Worm (Caenorhabditis elegans): ENCODE results near the gene F47B8.5.

ce11 chrV:14364586-14365248 is 37.0 kb upstream of the F47B8.5 start:
- no peak for TF ChIP-seq nhr-71 (tag; optimal IDR thresholded peaks at IDR 0.05)
- no peak for TF ChIP-seq mep-1 (tag; optimal IDR thresholded peaks at IDR 0.05)
- TF ChIP-seq lsy-2 (tag; optimal IDR thresholded peaks at IDR 0.05) = no peak
- no peak for TF ChIP-seq ceh-82 (tag; optimal IDR thresholded peaks at IDR 0.05)
- TF ChIP-seq pqm-1 (tag; optimal IDR thresholded peaks at IDR 0.05) = no peak
- TF ChIP-seq jun-1 (tag; optimal IDR thresholded peaks at IDR 0.05) = no peak
- no peak for TF ChIP-seq elt-2 (tag; optimal IDR thresholded peaks at IDR 0.05)
- TF ChIP-seq efl-1 (optimal IDR thresholded peaks at IDR 0.05) = no peak
- TF ChIP-seq efl-1 (GFP tag; optimal IDR thresholded peaks at IDR 0.05 in 1 of 2) = no peak
- no peak for TF ChIP-seq nhr-11 (tag; optimal IDR thresholded peaks at IDR 0.05)
- no peak for TF ChIP-seq C04F5.9 (tag; optimal IDR thresholded peaks at IDR 0.05)
- TF ChIP-seq nhr-84 (tag; optimal IDR thresholded peaks at IDR 0.05) = no peak
- TF ChIP-seq lin-39 (tag; optimal IDR thresholded peaks at IDR 0.05) = no peak
- no peak for TF ChIP-seq egl-27 (tag; optimal IDR thresholded peaks at IDR 0.05)
